Worm (Caenorhabditis elegans) whole organism, dauer: Measurements from ENCODE around the gene C05B5.17.

Source experiments
- unc-62 ChIP-seq: sonication (generic microtip); optimal IDR thresholded peaks from 2 replicates; lab custom pipeline; 2017; ENCODE audit warnings: missing biosample characterization, missing genetic modification reagents, missing genetic modification characterization

C05B5.17 gene

ce11 chrIII:9999235-9999634, at the start of gene C05B5.17:
TSS of gene C05B5.17 (minus strand) at chrIII:9999335.
- TF ChIP-seq unc-62 (GFP tag; lab: Kevin White, UChicago), result no peak

ce11 chrIII:10040013-10040412, 40.9 kb upstream of the C05B5.17 start, which contains the start of gene T16G12.7:
TSS of gene T16G12.7 (minus strand) at chrIII:10040113.
- no peak for TF ChIP-seq unc-62 (GFP tag; lab: Kevin White, UChicago)

- no peak for TF ChIP-seq unc-62 (GFP tag; lab: Kevin White, UChicago)
These were observed 38.0 kb upstream of the C05B5.17 start, which contains the start of gene M04D8.7 for ce11 chrIII:10037150-10037549. TSS of gene M04D8.7 (plus strand) at chrIII:10037450.

- TF ChIP-seq unc-62 (GFP tag; lab: Kevin White, UChicago), result no peak
These were observed 36.6 kb upstream of the C05B5.17 start, which contains the start of gene xbx-3 for ce11 chrIII:10035783-10036182. TSS of gene xbx-3 (plus strand) at chrIII:10035945.

ce11 chrIII:10033881-10034280, 34.7 kb upstream of the C05B5.17 start, which contains the start of gene M04D8.8:
TSS of gene M04D8.8 (plus strand) at chrIII:10034181.
- TF ChIP-seq unc-62 (GFP tag; lab: Kevin White, UChicago), result no peak

- no peak for TF ChIP-seq unc-62 (GFP tag; lab: Kevin White, UChicago)
These were observed 34.1 kb upstream of the C05B5.17 start, which contains the start of gene M04D8.5 for ce11 chrIII:10033213-10033612. TSS of gene M04D8.5 (minus strand) at chrIII:10033313.

ce11 chrIII:10030549-10030948, 31.4 kb upstream of the C05B5.17 start, which contains the start of gene M04D8.4:
TSS of gene M04D8.4 (minus strand) at chrIII:10030649.
- no peak for TF ChIP-seq unc-62 (GFP tag; lab: Kevin White, UChicago)

ce11 chrIII:10027947-10028346, 28.8 kb upstream of the C05B5.17 start, which contains the start of gene ins-23:
TSS of gene ins-23 (plus strand) at chrIII:10028247.
- TF ChIP-seq unc-62 (GFP tag; lab: Kevin White, UChicago), result no peak

- no peak for TF ChIP-seq unc-62 (GFP tag; lab: Kevin White, UChicago)
These were observed 26.9 kb upstream of the C05B5.17 start, which contains the start of gene ins-22 for ce11 chrIII:10025989-10026388. TSS of gene ins-22 (plus strand) at chrIII:10026289.

ce11 chrIII:10023452-10023851, 24.3 kb upstream of the C05B5.17 start, which contains the start of gene ins-21:
TSS of gene ins-21 (plus strand) at chrIII:10023752.
- TF ChIP-seq unc-62 (GFP tag; lab: Kevin White, UChicago), result no peak

ce11 chrIII:10018007-10018406, 18.9 kb upstream of the C05B5.17 start:
- TF ChIP-seq unc-62 (GFP tag; lab: Kevin White, UChicago), result no peak

- TF ChIP-seq unc-62 (GFP tag; lab: Kevin White, UChicago), result no peak
These were observed 17.4 kb upstream of the C05B5.17 start, which contains the start of gene rgs-1 for ce11 chrIII:10016413-10017051. TSS of gene rgs-1 (minus strand) at chrIII:10016558.

ce11 chrIII:10012136-10012535, 13.0 kb upstream of the C05B5.17 start, which contains the start of gene C05B5.16:
TSS of gene C05B5.16 (plus strand) at chrIII:10012436.
- no peak for TF ChIP-seq unc-62 (GFP tag; lab: Kevin White, UChicago)

ce11 chrIII:10010117-10010516, 11.0 kb upstream of the C05B5.17 start, which contains the start of gene fbxa-155:
TSS of gene fbxa-155 (minus strand) at chrIII:10010217.
- TF ChIP-seq unc-62 (GFP tag; lab: Kevin White, UChicago), result no peak

- TF ChIP-seq unc-62 (GFP tag; lab: Kevin White, UChicago), result no peak
These were observed 7.7 kb upstream of the C05B5.17 start, which contains the start of gene C05B5.8 for ce11 chrIII:10006734-10007348. TSS of gene C05B5.8 (minus strand) at chrIII:10006784.

ce11 chrIII:10004213-10004612, 5.1 kb upstream of the C05B5.17 start, which contains the start of gene C05B5.11:
TSS of gene C05B5.11 (plus strand) at chrIII:10004513.
- no peak for TF ChIP-seq unc-62 (GFP tag; lab: Kevin White, UChicago)
